Worm (Caenorhabditis elegans) whole organism, L4/young adult: ENCODE measurements around the gene ZK470.6.

Source experiments
- W03F9.2 ChIP-seq: fragments of 150-350 bp; optimal IDR thresholded peaks from 2 replicates; lab custom pipeline; 2014; ENCODE audit warnings: missing biosample characterization, missing genetic modification characterization
- dao-5 ChIP-seq: sonication (generic microtip); optimal IDR thresholded peaks from 2 replicates; lab custom pipeline; 2016; ENCODE audit warnings: missing genotype, missing genetic modification characterization, moderate library complexity, missing compliant biosample characterization
- him-1 ChIP-seq: sonication (generic microtip); optimal IDR thresholded peaks from 2 replicates; lab custom pipeline; 2016; ENCODE audit warnings: missing genotype, missing genetic modification reagents, missing genetic modification characterization, missing compliant biosample characterization

DNA sequence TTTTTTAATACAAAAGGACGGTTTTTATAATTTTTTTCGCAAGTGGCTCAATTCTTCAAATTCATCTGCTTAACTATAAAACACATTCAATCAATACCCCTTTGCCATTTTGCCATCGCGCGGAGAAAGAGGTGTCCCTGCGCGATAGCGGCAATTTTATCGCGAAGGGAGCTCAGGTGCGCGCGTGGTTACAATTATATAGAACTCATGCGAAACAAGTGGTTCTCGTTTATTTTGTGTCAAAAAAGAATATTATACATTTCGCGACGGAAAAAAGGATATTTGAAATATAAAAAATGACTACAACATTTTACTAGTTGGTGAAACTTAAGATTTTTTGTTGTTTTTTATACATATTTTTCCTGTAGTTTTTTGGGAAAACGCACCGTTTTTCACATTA, 31.8 kb upstream of the ZK470.6 start:
- TF ChIP-seq dao-5 (peak; percentile 90), him-1 (tag; lab: Kevin White, UChicago) (peak; percentile 100), W03F9.2 (peak; percentile 98)
